Worm (Caenorhabditis elegans): ENCODE results near the gene lgg-1.

lgg-1 gene

DNA sequence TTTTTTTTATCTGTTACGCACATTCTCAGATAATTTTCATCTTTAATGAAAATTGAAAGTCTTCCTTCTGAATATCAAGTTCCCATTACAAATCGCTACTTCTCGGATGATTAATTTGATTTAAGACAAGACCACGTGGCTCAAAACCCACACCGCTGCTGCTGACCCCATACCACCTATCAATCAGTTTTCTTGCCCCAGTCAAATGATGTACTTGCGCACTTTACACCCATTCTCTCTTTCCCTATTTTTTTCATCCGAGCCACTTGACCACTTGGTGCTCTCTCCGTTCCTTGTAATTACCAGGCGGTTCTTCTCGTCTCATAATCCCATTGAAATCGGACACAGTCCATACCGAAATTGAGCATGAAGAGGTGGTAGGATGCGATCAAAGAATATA lies 46.5 kb upstream of the lgg-1 start:
- no peak for TF ChIP-seq unc-55 (GFP tag; optimal IDR thresholded peaks at IDR 0.05)
- TF ChIP-seq ama-1 (optimal IDR thresholded peaks at IDR 0.05): no peak
- TF ChIP-seq ztf-11 (tag; optimal IDR thresholded peaks at IDR 0.05): no peak
- TF ChIP-seq fos-1 (tag; optimal IDR thresholded peaks at IDR 0.05): no peak
- TF ChIP-seq crh-2 (tag; optimal IDR thresholded peaks at IDR 0.05): no peak
- TF ChIP-seq F13H6.1 (tag; optimal IDR thresholded peaks at IDR 0.05): no peak
- no peak for TF ChIP-seq ZK546.5 (tag; optimal IDR thresholded peaks at IDR 0.05)
- no peak for TF ChIP-seq C34F6.9 (tag; optimal IDR thresholded peaks at IDR 0.05)
- no peak for TF ChIP-seq nhr-21 (tag; optimal IDR thresholded peaks at IDR 0.05)
- TF ChIP-seq lin-39 (tag; optimal IDR thresholded peaks at IDR 0.05): no peak
- TF ChIP-seq aly-2 (tag; optimal IDR thresholded peaks at IDR 0.05): no peak
- no peak for TF ChIP-seq mdl-1 (tag; optimal IDR thresholded peaks at IDR 0.05)
- no peak for TF ChIP-seq unc-62 (GFP tag; optimal IDR thresholded peaks at IDR 0.05)
- TF ChIP-seq zag-1 (tag; optimal IDR thresholded peaks at IDR 0.05): no peak
- no peak for TF ChIP-seq sma-9 (GFP tag; optimal IDR thresholded peaks at IDR 0.05)
- TF ChIP-seq sma-9 (tag; optimal IDR thresholded peaks at IDR 0.05): no peak
- TF ChIP-seq nhr-77 (tag; optimal IDR thresholded peaks at IDR 0.05): no peak
- TF ChIP-seq nhr-12 (tag; optimal IDR thresholded peaks at IDR 0.05): no peak

DNA sequence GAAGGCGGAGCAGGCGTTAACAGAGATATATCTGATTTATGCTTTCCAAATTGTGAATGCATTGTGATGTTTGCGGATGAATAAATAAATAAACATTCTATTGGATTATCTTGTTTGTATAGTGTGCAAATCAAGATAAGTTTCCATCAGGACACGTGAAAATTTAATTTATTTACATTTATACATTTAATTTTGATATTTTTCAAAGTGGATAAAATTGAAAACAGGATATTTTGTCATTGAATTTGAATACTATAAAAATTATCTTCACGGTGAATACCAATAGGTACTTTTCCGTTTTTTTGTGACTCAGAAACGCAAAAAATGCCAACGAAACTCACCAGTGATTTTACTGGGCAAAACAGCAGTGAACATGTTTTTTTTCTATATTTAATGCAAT lies 43.7 kb upstream of the lgg-1 start, which contains the start of gene F58F12.3:
TSS of gene F58F12.3 (minus strand) at position 101 of the 400 bp plus-strand sequence.
- TF ChIP-seq mdl-1 (tag; optimal IDR thresholded peaks at IDR 0.05): no peak
- no peak for TF ChIP-seq ZK546.5 (tag; optimal IDR thresholded peaks at IDR 0.05)
- TF ChIP-seq ceh-82 (tag; optimal IDR thresholded peaks at IDR 0.05): no peak
- TF ChIP-seq lin-13 (GFP tag; optimal IDR thresholded peaks at IDR 0.05): no peak
- TF ChIP-seq nhr-237 (tag; optimal IDR thresholded peaks at IDR 0.05): no peak
- no peak for TF ChIP-seq snpc-4 (tag; optimal IDR thresholded peaks at IDR 0.05)

DNA sequence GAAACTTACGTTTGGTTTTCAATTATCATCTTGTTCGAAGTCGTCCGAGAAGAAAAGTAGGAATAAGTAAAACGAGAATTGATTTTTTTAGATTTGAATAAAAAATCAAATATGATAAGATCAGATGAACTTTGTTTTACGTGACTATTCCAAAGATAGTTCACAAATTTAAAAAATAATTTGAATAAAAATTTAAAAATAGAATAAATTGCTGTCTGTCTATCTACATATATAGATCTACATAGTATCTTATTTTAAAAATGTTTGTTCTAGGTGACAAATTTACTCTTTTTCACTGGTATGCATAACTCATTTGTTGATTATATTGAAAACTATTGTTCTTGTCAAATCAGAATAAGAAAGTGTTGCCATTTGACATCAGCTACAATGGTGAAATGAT lies 40.4 kb upstream of the lgg-1 start, which contains the start of gene F58F12.2:
TSS of gene F58F12.2 (minus strand) at position 101 of the 400 bp plus-strand sequence.
- TF ChIP-seq egl-27 (tag; optimal IDR thresholded peaks at IDR 0.05): no peak
- no peak for TF ChIP-seq C34F6.9 (tag; optimal IDR thresholded peaks at IDR 0.05)
- no peak for TF ChIP-seq ceh-82 (tag; optimal IDR thresholded peaks at IDR 0.05)
- no peak for TF ChIP-seq lin-13 (GFP tag; optimal IDR thresholded peaks at IDR 0.05)
- TF ChIP-seq nhr-21 (tag; optimal IDR thresholded peaks at IDR 0.05): no peak
- no peak for TF ChIP-seq unc-62 (GFP tag; optimal IDR thresholded peaks at IDR 0.05)
- TF ChIP-seq lin-11 (tag; optimal IDR thresholded peaks at IDR 0.05): no peak
- no peak for TF ChIP-seq R02D3.7 (tag; optimal IDR thresholded peaks at IDR 0.05)
- TF ChIP-seq nhr-23 (tag; optimal IDR thresholded peaks at IDR 0.05): no peak
- TF ChIP-seq nhr-6 (tag; optimal IDR thresholded peaks at IDR 0.05): no peak
- TF ChIP-seq nhr-77 (tag; optimal IDR thresholded peaks at IDR 0.05): no peak
- TF ChIP-seq mab-5 (tag; optimal IDR thresholded peaks at IDR 0.05): no peak
- TF ChIP-seq nhr-25 (tag; optimal IDR thresholded peaks at IDR 0.05): no peak
- TF ChIP-seq ama-1 (optimal IDR thresholded peaks at IDR 0.05): no peak
- TF ChIP-seq alr-1 (tag; optimal IDR thresholded peaks at IDR 0.05): no peak
- TF ChIP-seq elt-3 (tag; optimal IDR thresholded peaks at IDR 0.05): no peak
- TF ChIP-seq unc-55 (GFP tag; optimal IDR thresholded peaks at IDR 0.05): no peak
- TF ChIP-seq nhr-11 (tag; optimal IDR thresholded peaks at IDR 0.05): no peak

DNA sequence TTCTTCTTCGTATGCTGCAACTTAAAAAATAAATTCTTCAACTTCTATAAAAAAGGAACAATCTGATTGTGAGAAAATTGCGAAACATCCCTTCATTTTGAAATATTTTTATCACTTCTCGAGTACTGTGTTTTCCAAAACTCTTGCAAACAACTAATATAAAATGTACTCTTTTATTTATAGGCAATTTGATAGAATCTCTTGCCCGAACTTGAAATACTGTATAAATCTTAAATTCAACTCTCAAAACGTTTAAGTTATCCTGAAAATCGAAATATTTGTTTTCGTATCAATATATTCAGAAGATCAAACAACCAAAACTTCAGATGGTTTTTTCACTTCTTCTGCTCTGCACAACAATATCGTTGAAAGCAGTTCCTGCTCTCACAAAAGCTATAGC lies 38.9 kb upstream of the lgg-1 start, which contains the start of gene F58F12.4:
TSS of gene F58F12.4 (plus strand) at position 301 of the 400 bp plus-strand sequence.
- no peak for TF ChIP-seq egl-27 (tag; optimal IDR thresholded peaks at IDR 0.05)
- no peak for TF ChIP-seq nhr-6 (tag; optimal IDR thresholded peaks at IDR 0.05)
- no peak for TF ChIP-seq R02D3.7 (tag; optimal IDR thresholded peaks at IDR 0.05)
- no peak for TF ChIP-seq sma-3 (GFP tag; optimal IDR thresholded peaks at IDR 0.05)
- TF ChIP-seq unc-55 (GFP tag; optimal IDR thresholded peaks at IDR 0.05): no peak
- TF ChIP-seq ceh-82 (tag; optimal IDR thresholded peaks at IDR 0.05): no peak
- TF ChIP-seq mdl-1 (tag; optimal IDR thresholded peaks at IDR 0.05): no peak
- TF ChIP-seq nhr-129 (tag; optimal IDR thresholded peaks at IDR 0.05): no peak
- TF ChIP-seq C34F6.9 (tag; optimal IDR thresholded peaks at IDR 0.05): no peak
- TF ChIP-seq fos-1 (tag; optimal IDR thresholded peaks at IDR 0.05): no peak
- no peak for TF ChIP-seq ztf-4 (tag; optimal IDR thresholded peaks at IDR 0.05)

DNA sequence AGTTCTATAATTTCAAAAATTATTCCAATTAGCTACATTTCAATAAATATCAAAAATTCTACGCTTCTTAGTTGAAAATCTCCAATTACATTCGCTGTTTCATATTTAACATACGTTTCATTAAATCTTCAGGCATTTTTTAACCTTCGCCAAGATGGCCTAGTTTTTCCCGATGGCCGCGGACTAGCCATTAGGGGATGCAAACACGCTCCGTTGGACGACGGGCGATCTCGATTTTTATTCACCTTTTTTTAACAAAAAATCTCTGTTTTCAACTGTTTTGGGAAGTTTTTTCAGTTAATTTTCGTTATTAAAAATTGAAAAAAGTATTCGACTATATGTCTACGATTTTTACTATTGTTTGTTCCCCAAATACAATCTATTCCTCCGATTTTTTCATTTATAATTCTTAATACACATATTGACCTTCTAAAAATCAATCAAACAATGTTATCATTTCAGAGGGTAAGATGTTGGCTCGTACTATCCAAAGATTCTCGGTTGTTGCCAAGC lies 35.7 kb upstream of the lgg-1 start, which contains the start of gene F58F12.1:
TSS of gene F58F12.1 (plus strand) at position 463 of the 513 bp plus-strand sequence.
- peak; percentile 61 for TF ChIP-seq nhr-129 (tag; optimal IDR thresholded peaks at IDR 0.05)
- TF ChIP-seq mab-5 (tag; optimal IDR thresholded peaks at IDR 0.05): no peak
- peak; percentile 66 for TF ChIP-seq gmeb-1 (tag; optimal IDR thresholded peaks at IDR 0.05)
- peak; percentile 38 for TF ChIP-seq sem-4 (tag; optimal IDR thresholded peaks at IDR 0.05)
- peak; percentile 28 for TF ChIP-seq snpc-4 (tag; optimal IDR thresholded peaks at IDR 0.05)
- TF ChIP-seq elt-1 (tag; optimal IDR thresholded peaks at IDR 0.05): no peak
- no peak for TF ChIP-seq ztf-1 (GFP tag; conservative IDR thresholded peaks at IDR 0.05)
- peak; percentile 41 for TF ChIP-seq sma-9 (GFP tag; optimal IDR thresholded peaks at IDR 0.05)
- TF ChIP-seq sma-9 (tag; optimal IDR thresholded peaks at IDR 0.05): no peak
- TF ChIP-seq unc-55 (GFP tag; optimal IDR thresholded peaks at IDR 0.05): no peak
- TF ChIP-seq sma-3 (GFP tag; optimal IDR thresholded peaks at IDR 0.05): peak; percentile 18
- no peak for TF ChIP-seq ceh-82 (tag; optimal IDR thresholded peaks at IDR 0.05)
- no peak for TF ChIP-seq Y55F3AM.14 (GFP tag; optimal IDR thresholded peaks at IDR 0.05)
- no peak for TF ChIP-seq skn-1 (tag; optimal IDR thresholded peaks at IDR 0.05)
- TF ChIP-seq elt-3 (tag; optimal IDR thresholded peaks at IDR 0.05): no peak
- no peak for TF ChIP-seq ZK546.5 (tag; optimal IDR thresholded peaks at IDR 0.05)
- no peak for TF ChIP-seq unc-62 (GFP tag; optimal IDR thresholded peaks at IDR 0.05)
- TF ChIP-seq nhr-25 (tag; optimal IDR thresholded peaks at IDR 0.05): no peak
- no peak for TF ChIP-seq mbf-1 (tag; optimal IDR thresholded peaks at IDR 0.05)
- no peak for TF ChIP-seq blmp-1 (tag; optimal IDR thresholded peaks at IDR 0.05; ENCODE audit: insufficient read depth)
- no peak for TF ChIP-seq ceh-16 (tag; optimal IDR thresholded peaks at IDR 0.05)
- no peak for TF ChIP-seq egl-27 (tag; optimal IDR thresholded peaks at IDR 0.05)
- TF ChIP-seq lin-13 (GFP tag; optimal IDR thresholded peaks at IDR 0.05): peak; percentile 61

All from whole organism, L2 larva.